Fruit fly (Drosophila melanogaster) whole organism, embryonic: ENCODE data around the gene plx.

ENCODE experiments used
- Atf3 ChIP-seq: fragments of 200-800 bp; sonication (Bioruptor generic); optimal IDR thresholded peaks from 3 replicates; lab custom pipeline; 2016; ENCODE audit warnings: missing biosample characterization, missing genetic modification characterization
- B-H1 ChIP-seq: fragments of 200-800 bp; sonication (Bioruptor generic); IDR thresholded peaks from 3 replicates; pipeline ENCODE4 v1.3.6; 2022; ENCODE audit warnings: missing biosample characterization, missing genetic modification characterization
- CG10209 ChIP-seq: fragments of 200-800 bp; sonication (Bioruptor generic); optimal IDR thresholded peaks from 3 replicates; lab custom pipeline; 2017; ENCODE audit warnings: missing biosample characterization, mild to moderate bottlenecking, missing genetic modification characterization, missing genetic modification reagents
- CG10267 ChIP-seq: fragments of 200-800 bp; sonication (Bioruptor generic); optimal IDR thresholded peaks from 2 replicates; lab custom pipeline; 2018; ENCODE audit warnings: missing biosample characterization, mild to moderate bottlenecking, missing genetic modification characterization, moderate library complexity
- CG10959 ChIP-seq: fragments of 200-800 bp; sonication (Bioruptor generic); IDR thresholded peaks from 2 replicates; pipeline ENCODE4 v1.3.6; 2022; ENCODE audit warnings: missing biosample characterization, missing genetic modification characterization
- CG10979 ChIP-seq: fragments of 200-800 bp; sonication (Bioruptor generic); optimal IDR thresholded peaks from 2 replicates; lab custom pipeline; 2018; ENCODE audit warnings: missing biosample characterization, mild to moderate bottlenecking, missing genetic modification characterization, moderate library complexity
- CG12299 ChIP-seq: fragments of 200-800 bp; sonication (Bioruptor generic); optimal IDR thresholded peaks from 2 replicates; lab custom pipeline; 2018; ENCODE audit warnings: missing biosample characterization, mild to moderate bottlenecking, missing genetic modification characterization
- CG13123 ChIP-seq: fragments of 200-800 bp; sonication (Bioruptor generic); optimal IDR thresholded peaks from 2 replicates; lab custom pipeline; 2016; ENCODE audit warnings: missing biosample characterization, missing genetic modification characterization
- CG13424 ChIP-seq: fragments of 200-800 bp; sonication (Bioruptor generic); optimal IDR thresholded peaks from 2 replicates; lab custom pipeline; 2019; ENCODE audit warnings: missing biosample characterization, mild to moderate bottlenecking, missing genetic modification characterization, moderate library complexity
- CG13775 ChIP-seq: fragments of 200-800 bp; sonication (Bioruptor generic); optimal IDR thresholded peaks from 3 replicates; lab custom pipeline; 2017; ENCODE audit warnings: missing biosample characterization, mild to moderate bottlenecking, missing genetic modification characterization
- CG14050 ChIP-seq: fragments of 200-800 bp; sonication (Bioruptor generic); IDR thresholded peaks from 3 replicates; pipeline ENCODE4 v1.3.6; 2022; ENCODE audit warnings: missing biosample characterization, missing genetic modification characterization
- CG1602 ChIP-seq: fragments of 200-800 bp; sonication (Bioruptor generic); optimal IDR thresholded peaks from 3 replicates; lab custom pipeline; 2016; ENCODE audit warnings: missing biosample characterization, missing genetic modification characterization
- CG1647 ChIP-seq: fragments of 200-800 bp; sonication (Bioruptor generic); optimal IDR thresholded peaks from 3 replicates; lab custom pipeline; 2016; ENCODE audit warnings: missing biosample characterization, missing genetic modification characterization
- CG17802 ChIP-seq: fragments of 200-800 bp; sonication (Bioruptor generic); optimal IDR thresholded peaks from 2 replicates; lab custom pipeline; 2018; ENCODE audit warnings: missing biosample characterization, mild to moderate bottlenecking, missing genetic modification characterization, moderate library complexity
- CG2889 ChIP-seq: fragments of 200-800 bp; sonication (Bioruptor generic); IDR thresholded peaks from 3 replicates; pipeline ENCODE4 v1.3.6; 2022; ENCODE audit warnings: missing biosample characterization, missing genetic modification characterization
- CG31365 ChIP-seq: fragments of 200-800 bp; sonication (Bioruptor generic); optimal IDR thresholded peaks from 2 replicates; lab custom pipeline; 2018; ENCODE audit warnings: missing biosample characterization, mild to moderate bottlenecking, missing genetic modification characterization
- CG3281 ChIP-seq: fragments of 200-800 bp; sonication (Bioruptor generic); optimal IDR thresholded peaks from 3 replicates; lab custom pipeline; 2017; ENCODE audit warnings: missing biosample characterization, mild to moderate bottlenecking, missing genetic modification characterization
- CG33213 ChIP-seq: fragments of 200-800 bp; sonication (Bioruptor generic); optimal IDR thresholded peaks from 3 replicates; lab custom pipeline; 2016; ENCODE audit warnings: missing biosample characterization, missing genetic modification characterization
- CG4707 ChIP-seq: fragments of 200-800 bp; sonication (Bioruptor generic); optimal IDR thresholded peaks from 2 replicates; lab custom pipeline; 2018; ENCODE audit warnings: missing biosample characterization, mild to moderate bottlenecking, missing genetic modification characterization, moderate library complexity
- CG4730 ChIP-seq: fragments of 200-800 bp; sonication (Bioruptor generic); IDR thresholded peaks from 2 replicates; pipeline ENCODE4 v1.3.6; 2022; ENCODE audit warnings: missing biosample characterization, missing genetic modification characterization
- CG4854 ChIP-seq: fragments of 200-800 bp; sonication (Bioruptor generic); optimal IDR thresholded peaks from 2 replicates; lab custom pipeline; 2016; ENCODE audit warnings: missing biosample characterization, missing genetic modification characterization, inconsistent platforms
- CG6175 ChIP-seq: fragments of 200-800 bp; sonication (Bioruptor generic); IDR thresholded peaks from 3 replicates; pipeline ENCODE4 v1.3.6; 2022; ENCODE audit warnings: missing biosample characterization, missing genetic modification characterization
- CG7987 ChIP-seq: fragments of 200-800 bp; sonication (Bioruptor generic); optimal IDR thresholded peaks from 2 replicates; lab custom pipeline; 2018; ENCODE audit warnings: missing biosample characterization, mild to moderate bottlenecking, missing genetic modification characterization, moderate library complexity
- CG9609 ChIP-seq: fragments of 200-800 bp; sonication (Bioruptor generic); optimal IDR thresholded peaks from 3 replicates; lab custom pipeline; 2016; ENCODE audit warnings: missing biosample characterization, missing genetic modification characterization
- CG9797 ChIP-seq: fragments of 200-800 bp; sonication (Bioruptor generic); optimal IDR thresholded peaks from 3 replicates; lab custom pipeline; 2018; ENCODE audit warnings: missing biosample characterization, mild to moderate bottlenecking, missing genetic modification characterization
- D ChIP-seq, 2 experiments: fragments of 200-800 bp in 1 of 2; fragments of >200 bp in 1 of 2; sonication (Bioruptor generic) in 1 of 2; optimal IDR thresholded peaks; 2 replicates in 1 of 2; 3 replicates in 1 of 2; lab custom pipeline; 2017; ENCODE audit warnings: mild to moderate bottlenecking in 1 of 2, missing biosample characterization in 1 of 2, missing genetic modification characterization in 1 of 2, missing genetic modification reagents in 1 of 2
- Dbx ChIP-seq: fragments of 200-800 bp; sonication (Bioruptor generic); IDR thresholded peaks from 3 replicates; pipeline ENCODE4 v1.3.6; 2022; ENCODE audit warnings: missing biosample characterization, missing genetic modification characterization
- Dll ChIP-seq: fragments of 200-800 bp; sonication (Bioruptor generic); IDR thresholded peaks from 4 replicates; pipeline ENCODE4 v1.3.6; 2022; ENCODE audit warnings: missing biosample characterization, missing genetic modification characterization; ENCODE audit not compliant: partially characterized antibody
- Elba2 ChIP-seq: fragments of 200-800 bp; sonication (Bioruptor generic); optimal IDR thresholded peaks from 3 replicates; lab custom pipeline; 2016; ENCODE audit warnings: missing biosample characterization, missing genetic modification characterization
- Hey ChIP-seq: fragments of 200-800 bp; sonication (Bioruptor generic); optimal IDR thresholded peaks from 3 replicates; lab custom pipeline; 2018; ENCODE audit warnings: missing biosample characterization, mild to moderate bottlenecking, missing genetic modification characterization
- Hmx ChIP-seq: fragments of 200-800 bp; sonication (Bioruptor generic); optimal IDR thresholded peaks from 2 replicates; lab custom pipeline; 2016; ENCODE audit warnings: missing biosample characterization, missing genetic modification characterization
- Lpt ChIP-seq: fragments of >200 bp; optimal IDR thresholded peaks from 2 replicates; lab custom pipeline; 2018; ENCODE audit warnings: missing biosample characterization, missing genetic modification characterization
- Mad ChIP-seq: fragments of 200-800 bp; sonication (Bioruptor generic); optimal IDR thresholded peaks from 2 replicates; lab custom pipeline; 2016; ENCODE audit warnings: missing biosample characterization, missing genetic modification characterization
- Mrtf ChIP-seq: fragments of 200-800 bp; sonication (Bioruptor generic); IDR thresholded peaks from 3 replicates; pipeline ENCODE4 v1.3.6; 2022; ENCODE audit warnings: missing biosample characterization, missing genetic modification characterization
- NC2β ChIP-seq: fragments of 200-800 bp; sonication (Bioruptor generic); optimal IDR thresholded peaks from 2 replicates; lab custom pipeline; 2016; ENCODE audit warnings: missing biosample characterization, missing genetic modification characterization
- Rx ChIP-seq: fragments of 200-800 bp; sonication (Bioruptor generic); IDR thresholded peaks from 2 replicates; pipeline ENCODE4 v1.3.6; 2022; ENCODE audit warnings: missing biosample characterization, missing genetic modification characterization
- ac ChIP-seq: fragments of 200-800 bp; sonication (Bioruptor generic); optimal IDR thresholded peaks from 3 replicates; lab custom pipeline; 2017; ENCODE audit warnings: missing biosample characterization, mild to moderate bottlenecking, missing genetic modification characterization
- ara ChIP-seq: fragments of 200-800 bp; sonication (Bioruptor generic); IDR thresholded peaks from 2 replicates; pipeline ENCODE4 v1.3.6; 2022; ENCODE audit warnings: missing biosample characterization, missing genetic modification characterization
- ato ChIP-seq: fragments of 200-800 bp; sonication (Bioruptor generic); IDR thresholded peaks from 2 replicates; pipeline ENCODE4 v1.3.6; 2022; ENCODE audit warnings: missing biosample characterization, missing genetic modification characterization; ENCODE audit not compliant: partially characterized antibody
- chm ChIP-seq: fragments of 200-800 bp; sonication (Bioruptor generic); IDR thresholded peaks from 2 replicates; pipeline ENCODE4 v1.3.6; 2022; ENCODE audit warnings: missing biosample characterization, missing genetic modification characterization
- crol ChIP-seq: fragments of 200-800 bp; sonication (Bioruptor generic); IDR thresholded peaks from 2 replicates; pipeline ENCODE4 v1.3.6; 2022; ENCODE audit warnings: missing biosample characterization, missing genetic modification characterization
- dan ChIP-seq: fragments of 200-800 bp; sonication (Bioruptor generic); IDR thresholded peaks from 2 replicates; pipeline ENCODE4 v1.3.6; 2022; ENCODE audit warnings: missing biosample characterization, missing genetic modification characterization
- insv ChIP-seq, 2 experiments: fragments of 200-800 bp; sonication (Bioruptor generic); optimal IDR thresholded peaks; 3 replicates each; lab custom pipeline; 2016 to 2018; ENCODE audit warnings: missing biosample characterization in 2 of 2, missing genetic modification characterization in 2 of 2
- onecut ChIP-seq: fragments of 200-800 bp; sonication (Bioruptor generic); IDR thresholded peaks from 2 replicates; pipeline ENCODE4 v1.3.6; 2022; ENCODE audit warnings: missing biosample characterization, missing genetic modification characterization
- org-1 ChIP-seq: fragments of 200-800 bp; sonication (Bioruptor generic); optimal IDR thresholded peaks from 2 replicates; lab custom pipeline; 2017; ENCODE audit warnings: missing biosample characterization, missing genetic modification characterization
- otp ChIP-seq: fragments of 200-800 bp; sonication (Bioruptor generic); IDR thresholded peaks from 3 replicates; pipeline ENCODE4, ENCODE4 v1.3.6; 2022; ENCODE audit warnings: missing biosample characterization, missing genetic modification characterization
- pros ChIP-seq: fragments of 200-800 bp; sonication (Bioruptor generic); optimal IDR thresholded peaks from 3 replicates; lab custom pipeline; 2019; ENCODE audit warnings: missing biosample characterization, mild to moderate bottlenecking, missing genetic modification characterization, moderate library complexity
- rib ChIP-seq: fragments of 200-800 bp; sonication (Bioruptor generic); IDR thresholded peaks from 2 replicates; pipeline ENCODE4 v1.3.6; 2022; ENCODE audit warnings: missing biosample characterization, missing genetic modification characterization
- ro ChIP-seq: fragments of 200-800 bp; sonication (Bioruptor generic); IDR thresholded peaks from 2 replicates; pipeline ENCODE4 v1.3.6; 2022; ENCODE audit warnings: missing biosample characterization, missing genetic modification characterization
- slou ChIP-seq: fragments of 200-800 bp; sonication (Bioruptor generic); optimal IDR thresholded peaks from 3 replicates; lab custom pipeline; 2016; ENCODE audit warnings: missing biosample characterization, missing genetic modification characterization
- trh ChIP-seq: fragments of 200-800 bp; sonication (Bioruptor generic); optimal IDR thresholded peaks from 2 replicates; lab custom pipeline; 2016; ENCODE audit warnings: missing biosample characterization, missing genetic modification characterization

The plx gene

DNA sequence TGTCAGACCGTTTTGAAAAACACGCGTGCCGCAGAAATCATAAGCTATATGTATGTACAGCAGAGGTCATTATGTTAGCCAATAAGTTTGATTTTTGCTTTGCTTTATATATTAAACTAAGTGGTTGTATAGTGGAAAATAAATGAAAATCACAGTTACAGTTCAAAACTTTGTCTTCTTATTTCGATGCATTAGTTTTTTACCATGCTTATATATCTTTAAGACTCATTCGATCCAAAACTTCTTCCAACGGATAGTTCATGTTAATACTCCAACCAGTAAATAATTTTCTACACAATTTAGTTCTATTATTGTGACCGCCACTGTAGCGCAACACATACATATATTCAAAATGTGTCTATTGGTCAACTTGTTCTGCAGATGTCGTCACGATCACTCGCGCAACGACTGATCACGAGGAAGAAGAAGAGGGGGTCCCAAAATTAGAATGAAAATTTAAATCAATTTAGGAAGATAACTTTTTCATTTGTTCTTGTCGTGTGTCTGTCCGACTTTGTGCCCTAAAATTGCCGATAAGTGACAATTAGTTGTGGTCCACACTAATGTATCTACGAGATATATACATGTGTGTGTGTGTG, 19.9 kb downstream of the plx start (continued):
- TF ChIP-seq onecut, result peak; percentile 43; the same call in 1 of the 2 replicates
- TF ChIP-seq CG12299 (tag; lab: Kevin White, UChicago), result peak; percentile 44
- no peak for TF ChIP-seq CG10959 (GFP tag; lab: Robert Waterston, UW)
- TF ChIP-seq slou (GFP tag; lab: Kevin White, UChicago), result peak; percentile 15
- no peak for TF ChIP-seq Hey
- TF ChIP-seq CG10267, result peak; percentile 70
- TF ChIP-seq CG7987, result peak; percentile 92
- TF ChIP-seq CG17802 (tag; lab: Kevin White, UChicago), result no peak
- TF ChIP-seq CG13123 (GFP tag; lab: Kevin White, UChicago), result no peak
- no peak for TF ChIP-seq ac (GFP tag; lab: Kevin White, UChicago)
- no peak for TF ChIP-seq CG31365 (tag; lab: Kevin White, UChicago)
- no peak for TF ChIP-seq CG4854 (GFP tag; lab: Kevin White, UChicago)
- TF ChIP-seq CG13775, result peak; percentile 58
- TF ChIP-seq chm (GFP tag; lab: Robert Waterston, UW), result no peak
- TF ChIP-seq Atf3, result no peak
- no peak for TF ChIP-seq Dll (GFP tag; lab: Robert Waterston, UW)
- TF ChIP-seq org-1 (GFP tag; lab: Kevin White, UChicago), result peak; percentile 61
- TF ChIP-seq CG9609, result peak; percentile 1
- TF ChIP-seq crol (GFP tag; lab: Robert Waterston, UW), result no peak
- no peak for TF ChIP-seq ato (GFP tag; lab: Robert Waterston, UW)
- no peak for TF ChIP-seq trh (GFP tag; lab: Kevin White, UChicago)
- TF ChIP-seq CG13424, result peak; percentile 82
- TF ChIP-seq Lpt (GFP tag; lab: Kevin White, UChicago), result no peak
- TF ChIP-seq Rx (GFP tag; lab: Robert Waterston, UW), result 0 out of 2 replicates have a peak, but pooled peaks have one; percentile 12
- no peak for TF ChIP-seq Elba2
- TF ChIP-seq pros (GFP tag; lab: Kevin White, UChicago), result no peak
- TF ChIP-seq CG9797 (GFP tag; lab: Kevin White, UChicago), result no peak
- no peak for TF ChIP-seq CG14050 (GFP tag; lab: Robert Waterston, UW)
- no peak for TF ChIP-seq CG33213 (GFP tag; lab: Kevin White, UChicago)
- peak; percentile 78 for TF ChIP-seq CG3281 (GFP tag; lab: Kevin White, UChicago)
- TF ChIP-seq CG10979, result peak; percentile 80
- peak; percentile 23; the same call in 1 of the 3 replicates for TF ChIP-seq Mrtf (GFP tag; lab: Robert Waterston, UW)
- TF ChIP-seq otp (GFP tag; lab: Robert Waterston, UW), result no peak
- no peak for TF ChIP-seq NC2β (GFP tag; lab: Kevin White, UChicago)
- TF ChIP-seq CG1602 (GFP tag; lab: Kevin White, UChicago), result peak; percentile 38
- TF ChIP-seq Mad (GFP tag; lab: Kevin White, UChicago), result peak; percentile 4
- no peak for TF ChIP-seq CG6175
- peak; percentile 27 for TF ChIP-seq CG1647 (GFP tag; lab: Kevin White, UChicago)
- no peak for TF ChIP-seq dan (GFP tag; lab: Robert Waterston, UW)
- no peak for TF ChIP-seq D (optimal IDR thresholded peaks at IDR 0.05; lab: Kevin White, UChicago)
- TF ChIP-seq D (GFP tag; optimal IDR thresholded peaks at IDR 0.05; lab: Kevin White, UChicago), result peak; percentile 68
- TF ChIP-seq CG2889, result no peak
- TF ChIP-seq ara, result peak; percentile 57; the same call in 1 of the 2 replicates
- TF ChIP-seq CG4730 (GFP tag; lab: Robert Waterston, UW), result no peak
- TF ChIP-seq rib (GFP tag; lab: Robert Waterston, UW), result no peak
- TF ChIP-seq Hmx, result no peak
- 0 out of 3 replicates have a peak, but pooled peaks have one; percentile 42 for TF ChIP-seq Dbx (GFP tag; lab: Robert Waterston, UW)
- TF ChIP-seq ro (GFP tag; lab: Robert Waterston, UW), result no peak
- no peak for TF ChIP-seq B-H1
- peak; percentile 64 for TF ChIP-seq CG10209 (GFP tag; lab: Kevin White, UChicago)
- no peak for TF ChIP-seq insv (GFP tag; optimal IDR thresholded peaks at IDR 0.05; lab: Kevin White, UChicago)
- TF ChIP-seq CG4707, result no peak
